Fruit fly (Drosophila melanogaster) whole organism, embryonic: ENCODE measurements around the gene cbt.
A peak's percentile ranks its signal among the peaks of the same experiment; 100 is the strongest.

Experiments
- CG10321 ChIP-seq: fragments of 200-800 bp; sonication (Bioruptor generic); IDR thresholded peaks from 2 replicates; pipeline ENCODE4 v1.3.6; 2022; ENCODE audit warnings: missing biosample characterization, missing genetic modification characterization
- CG10565 ChIP-seq: fragments of 200-800 bp; sonication (Bioruptor generic); optimal IDR thresholded peaks from 3 replicates; lab custom pipeline; 2016; ENCODE audit warnings: missing biosample characterization, mild to moderate bottlenecking, missing genetic modification characterization
- CG10654 ChIP-seq: fragments of 200-800 bp; sonication (Bioruptor generic); optimal IDR thresholded peaks from 2 replicates; lab custom pipeline; 2016; ENCODE audit warnings: missing biosample characterization, missing genetic modification characterization
- CG10979 ChIP-seq: fragments of 200-800 bp; sonication (Bioruptor generic); optimal IDR thresholded peaks from 2 replicates; lab custom pipeline; 2018; ENCODE audit warnings: missing biosample characterization, mild to moderate bottlenecking, missing genetic modification characterization, moderate library complexity
- CG11247 ChIP-seq: fragments of 200-800 bp; sonication (Bioruptor generic); IDR thresholded peaks from 2 replicates; pipeline ENCODE4 v1.3.6; 2022; ENCODE audit warnings: missing biosample characterization, missing genetic modification characterization
- CG13123 ChIP-seq: fragments of 200-800 bp; sonication (Bioruptor generic); optimal IDR thresholded peaks from 2 replicates; lab custom pipeline; 2016; ENCODE audit warnings: missing biosample characterization, missing genetic modification characterization
- CG14050 ChIP-seq: fragments of 200-800 bp; sonication (Bioruptor generic); IDR thresholded peaks from 3 replicates; pipeline ENCODE4 v1.3.6; 2022; ENCODE audit warnings: missing biosample characterization, missing genetic modification characterization
- CG15073 ChIP-seq: fragments of 200-800 bp; sonication (Bioruptor generic); optimal IDR thresholded peaks from 2 replicates; lab custom pipeline; 2016; ENCODE audit warnings: missing biosample characterization, missing genetic modification characterization
- CG16815 ChIP-seq: fragments of 200-800 bp; sonication (Bioruptor generic); optimal IDR thresholded peaks from 3 replicates; lab custom pipeline; 2017; ENCODE audit warnings: missing biosample characterization, mild to moderate bottlenecking, missing genetic modification characterization
- CG1832 ChIP-seq: fragments of 200-800 bp; sonication (Bioruptor generic); optimal IDR thresholded peaks from 2 replicates; lab custom pipeline; 2017; ENCODE audit warnings: missing biosample characterization, mild to moderate bottlenecking, missing genetic modification characterization, inconsistent platforms
- CG2678 ChIP-seq: fragments of 200-800 bp; sonication (Bioruptor generic); optimal IDR thresholded peaks from 3 replicates; lab custom pipeline; 2019; ENCODE audit warnings: missing biosample characterization, mild to moderate bottlenecking, missing genetic modification characterization, moderate library complexity
- CG3065 ChIP-seq: fragments of 200-800 bp; sonication (Bioruptor generic); optimal IDR thresholded peaks from 2 replicates; lab custom pipeline; 2016; ENCODE audit warnings: missing biosample characterization, missing genetic modification characterization
- CG33213 ChIP-seq: fragments of 200-800 bp; sonication (Bioruptor generic); optimal IDR thresholded peaks from 3 replicates; lab custom pipeline; 2016; ENCODE audit warnings: missing biosample characterization, missing genetic modification characterization
- CG6254 ChIP-seq: fragments of 200-800 bp; sonication (Bioruptor generic); optimal IDR thresholded peaks from 3 replicates; lab custom pipeline; 2017; ENCODE audit warnings: mild to moderate bottlenecking, missing biosample characterization, missing genetic modification reagents, missing genetic modification characterization
- CG7928 ChIP-seq: fragments of 200-800 bp; sonication (Bioruptor generic); optimal IDR thresholded peaks from 2 replicates; lab custom pipeline; 2017; ENCODE audit warnings: missing biosample characterization, mild to moderate bottlenecking, missing genetic modification characterization
- CG9437 ChIP-seq: fragments of 200-800 bp; sonication (Bioruptor generic); optimal IDR thresholded peaks from 2 replicates; lab custom pipeline; 2018; ENCODE audit warnings: missing biosample characterization, mild to moderate bottlenecking, missing genetic modification characterization
- CG9876 ChIP-seq: fragments of 200-800 bp; sonication (Bioruptor generic); optimal IDR thresholded peaks from 2 replicates; lab custom pipeline; 2016; ENCODE audit warnings: missing biosample characterization, missing genetic modification characterization
- D ChIP-seq, 2 experiments: fragments of 200-800 bp in 1 of 2; fragments of >200 bp in 1 of 2; sonication (Bioruptor generic) in 1 of 2; optimal IDR thresholded peaks; 2 replicates in 1 of 2; 3 replicates in 1 of 2; lab custom pipeline; 2017; ENCODE audit warnings: mild to moderate bottlenecking in 1 of 2, missing biosample characterization in 1 of 2, missing genetic modification characterization in 1 of 2, missing genetic modification reagents in 1 of 2
- E2f1 ChIP-seq: fragments of 200-800 bp; sonication (Bioruptor generic); IDR thresholded peaks from 2 replicates; pipeline ENCODE4 v1.3.6; 2022; ENCODE audit warnings: missing biosample characterization, missing genetic modification characterization
- ERR ChIP-seq: fragments of 200-800 bp; sonication (Bioruptor generic); optimal IDR thresholded peaks from 2 replicates; lab custom pipeline; 2016; ENCODE audit warnings: missing biosample characterization, missing genetic modification characterization
- Hmr ChIP-seq: fragments of 200-800 bp; sonication (Bioruptor generic); optimal IDR thresholded peaks from 3 replicates; lab custom pipeline; 2017; ENCODE audit warnings: mild to moderate bottlenecking, missing biosample characterization, missing genetic modification reagents, missing genetic modification characterization
- Lhr ChIP-seq: fragments of 200-800 bp; sonication (Bioruptor generic); optimal IDR thresholded peaks from 3 replicates; lab custom pipeline; 2017; ENCODE audit warnings: mild to moderate bottlenecking, missing biosample characterization, missing genetic modification reagents, missing genetic modification characterization
- Max ChIP-seq: fragments of 200-800 bp; sonication (Bioruptor generic); optimal IDR thresholded peaks from 2 replicates; lab custom pipeline; 2016; ENCODE audit warnings: missing biosample characterization, mild to moderate bottlenecking, missing genetic modification characterization
- NK7.1 ChIP-seq: fragments of 200-800 bp; sonication (Bioruptor generic); optimal IDR thresholded peaks from 3 replicates; lab custom pipeline; 2016; ENCODE audit warnings: missing biosample characterization, missing genetic modification characterization
- Scr ChIP-seq: fragments of 200-800 bp; sonication (Bioruptor generic); IDR thresholded peaks from 2 replicates; pipeline ENCODE4 v1.3.6; 2022; ENCODE audit warnings: missing biosample characterization, missing genetic modification characterization; ENCODE audit not compliant: partially characterized antibody
- bigmax ChIP-seq: fragments of 200-800 bp; sonication (Bioruptor generic); optimal IDR thresholded peaks from 2 replicates; lab custom pipeline; 2018; ENCODE audit warnings: missing biosample characterization, mild to moderate bottlenecking, missing genetic modification characterization
- bowl ChIP-seq: fragments of 200-800 bp; sonication (Bioruptor generic); IDR thresholded peaks from 2 replicates; pipeline ENCODE4 v1.3.6; 2022; ENCODE audit warnings: missing biosample characterization, missing genetic modification characterization
- br ChIP-seq: fragments of >200 bp; optimal IDR thresholded peaks from 2 replicates; lab custom pipeline; 2017
- cato ChIP-seq: fragments of 200-800 bp; sonication (Bioruptor generic); optimal IDR thresholded peaks from 2 replicates; lab custom pipeline; 2016; ENCODE audit warnings: missing biosample characterization, missing genetic modification characterization, borderline replicate concordance
- chn ChIP-seq: fragments of 200-800 bp; sonication (Bioruptor generic); optimal IDR thresholded peaks from 2 replicates; lab custom pipeline; 2016; ENCODE audit warnings: missing biosample characterization, missing genetic modification characterization
- dysf ChIP-seq: fragments of 200-800 bp; sonication (Bioruptor generic); IDR thresholded peaks from 3 replicates; pipeline ENCODE4 v1.3.6; 2022; ENCODE audit warnings: missing biosample characterization, missing genetic modification characterization
- en ChIP-seq: fragments of 200-800 bp; sonication (Bioruptor generic); optimal IDR thresholded peaks from 2 replicates; lab custom pipeline; 2016; ENCODE audit warnings: missing biosample characterization, missing genetic modification characterization
- eyg ChIP-seq: fragments of 200-800 bp; sonication (Bioruptor generic); optimal IDR thresholded peaks from 3 replicates; lab custom pipeline; 2016; ENCODE audit warnings: missing biosample characterization, missing genetic modification characterization
- gcm ChIP-seq: fragments of 200-800 bp; sonication (Bioruptor generic); optimal IDR thresholded peaks from 2 replicates; lab custom pipeline; 2019; ENCODE audit warnings: missing biosample characterization, mild to moderate bottlenecking, missing genetic modification characterization, moderate library complexity
- hb ChIP-seq: fragments of 200-800 bp; sonication (Bioruptor generic); IDR thresholded peaks from 3 replicates; pipeline ENCODE4 v1.3.6; 2022; ENCODE audit warnings: missing biosample characterization, missing genetic modification characterization; ENCODE audit not compliant: partially characterized antibody
- hth ChIP-seq: fragments of >200 bp; optimal IDR thresholded peaks from 2 replicates; lab custom pipeline; 2017; ENCODE audit warnings: inconsistent platforms
- insv ChIP-seq, 2 experiments: fragments of 200-800 bp; sonication (Bioruptor generic); optimal IDR thresholded peaks; 3 replicates each; lab custom pipeline; 2016 to 2018; ENCODE audit warnings: missing biosample characterization in 2 of 2, missing genetic modification characterization in 2 of 2
- jumu ChIP-seq: fragments of 200-800 bp; sonication (Bioruptor generic); optimal IDR thresholded peaks from 3 replicates; lab custom pipeline; 2016; ENCODE audit warnings: missing biosample characterization, missing genetic modification characterization
- p53 ChIP-seq: fragments of 200-800 bp; sonication (Bioruptor generic); optimal IDR thresholded peaks from 2 replicates; lab custom pipeline; 2016; ENCODE audit warnings: missing biosample characterization, missing genetic modification characterization
- peb ChIP-seq: fragments of 200-800 bp; sonication (Bioruptor generic); IDR thresholded peaks from 2 replicates; pipeline ENCODE4 v1.3.6; 2022; ENCODE audit warnings: missing biosample characterization, missing genetic modification characterization
- pnt ChIP-seq: fragments of 200-800 bp; sonication (Bioruptor generic); optimal IDR thresholded peaks from 3 replicates; lab custom pipeline; 2016; ENCODE audit warnings: missing biosample characterization, missing genetic modification characterization
- salm ChIP-seq: fragments of 200-800 bp; sonication (Bioruptor generic); optimal IDR thresholded peaks from 2 replicates; lab custom pipeline; 2018; ENCODE audit warnings: missing biosample characterization, mild to moderate bottlenecking, missing genetic modification characterization
- schlank ChIP-seq: fragments of 200-800 bp; sonication (Bioruptor generic); optimal IDR thresholded peaks from 2 replicates; lab custom pipeline; 2018; ENCODE audit warnings: missing biosample characterization, mild to moderate bottlenecking, missing genetic modification characterization
- sd ChIP-seq: fragments of 200-800 bp; sonication (Bioruptor generic); optimal IDR thresholded peaks from 3 replicates; lab custom pipeline; 2018; ENCODE audit warnings: missing biosample characterization, mild to moderate bottlenecking, missing genetic modification characterization, moderate library complexity
- slbo ChIP-seq: fragments of 200-800 bp; sonication (Bioruptor generic); IDR thresholded peaks from 2 replicates; pipeline ENCODE4 v1.3.6; 2022; ENCODE audit warnings: missing biosample characterization, missing genetic modification characterization
- sna ChIP-seq: fragments of 200-800 bp; sonication (Bioruptor generic); IDR thresholded peaks from 2 replicates; pipeline ENCODE4 v1.3.6; 2022; ENCODE audit warnings: missing biosample characterization, missing genetic modification characterization; ENCODE audit not compliant: partially characterized antibody
- toy ChIP-seq: fragments of 200-800 bp; sonication (Bioruptor generic); IDR thresholded peaks from 2 replicates; pipeline ENCODE4 v1.3.6; 2022; ENCODE audit warnings: missing biosample characterization, missing genetic modification characterization
- tx ChIP-seq: fragments of 200-800 bp; sonication (Bioruptor generic); optimal IDR thresholded peaks from 2 replicates; lab custom pipeline; 2016; ENCODE audit warnings: missing biosample characterization, missing genetic modification characterization
- wdn ChIP-seq: fragments of 200-800 bp; sonication (Bioruptor generic); IDR thresholded peaks from 2 replicates; pipeline ENCODE4 v1.3.6; 2022; ENCODE audit warnings: missing biosample characterization, missing genetic modification characterization
- z ChIP-seq: fragments of 200-800 bp; sonication (Bioruptor generic); IDR thresholded peaks from 3 replicates; pipeline ENCODE4 v1.3.6; 2022; ENCODE audit warnings: missing biosample characterization, missing genetic modification characterization

cbt gene

DNA sequence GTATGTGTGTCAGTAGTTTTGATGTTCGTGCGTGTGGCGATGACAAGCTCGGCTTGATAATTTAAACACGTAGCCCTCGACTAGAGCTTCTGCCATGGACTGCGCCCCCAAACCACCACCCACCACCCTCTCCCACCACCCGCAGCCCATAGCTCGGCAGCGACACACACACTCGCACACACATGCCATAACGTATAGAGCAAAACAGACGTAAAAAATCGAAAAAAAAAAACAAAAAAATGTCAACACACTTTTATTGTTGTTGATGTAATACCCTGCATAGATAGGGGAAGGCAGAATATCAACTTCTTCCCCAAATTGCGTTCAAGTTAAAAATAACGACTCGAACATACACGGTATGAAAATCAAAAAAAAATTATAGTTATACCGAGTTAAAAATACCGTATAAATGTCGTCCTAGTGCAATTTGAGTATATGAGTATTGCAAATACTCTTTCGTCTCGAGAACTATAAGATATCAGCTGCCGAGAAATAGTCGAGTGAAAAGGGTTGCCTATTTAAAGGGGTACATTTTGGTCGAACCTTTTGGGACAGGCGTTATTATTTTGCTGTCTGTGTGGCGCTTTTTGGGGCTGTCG, 9.1 kb downstream of the cbt start:
- peak; percentile 62 for TF ChIP-seq jumu (GFP tag; lab: Kevin White, UChicago)
- peak; percentile 87 for TF ChIP-seq eyg (GFP tag; lab: Kevin White, UChicago)
- peak; percentile 72 for TF ChIP-seq CG33213
- no peak for TF ChIP-seq z (GFP tag; lab: Robert Waterston, UW)
- TF ChIP-seq CG10565 (GFP tag; lab: Kevin White, UChicago): peak; percentile 15
- TF ChIP-seq gcm (GFP tag; lab: Kevin White, UChicago): peak; percentile 28
- TF ChIP-seq bigmax (GFP tag; lab: Kevin White, UChicago): no peak
- no peak for TF ChIP-seq br (lab: Kevin White, UChicago)
- TF ChIP-seq CG2678 (tag; lab: Kevin White, UChicago): peak; percentile 86
- no peak for TF ChIP-seq CG1832 (GFP tag; lab: Kevin White, UChicago)
- peak; percentile 56 for TF ChIP-seq CG10654
- peak; percentile 18; the same call in 1 of the 2 replicates for TF ChIP-seq CG10321 (GFP tag; lab: Robert Waterston, UW)
- peak; percentile 43 for TF ChIP-seq cato (GFP tag; lab: Kevin White, UChicago)
- peak; percentile 42 for TF ChIP-seq p53
- peak; percentile 75 for TF ChIP-seq peb (GFP tag; lab: Robert Waterston, UW)
- no peak for TF ChIP-seq hth
- peak; percentile 88 for TF ChIP-seq dysf (GFP tag; lab: Robert Waterston, UW)
- TF ChIP-seq sd (tag; lab: Kevin White, UChicago): peak; percentile 82
- TF ChIP-seq Hmr (GFP tag; lab: Kevin White, UChicago): peak; percentile 78
- TF ChIP-seq CG9876: peak; percentile 68
- peak; percentile 16; the same call in 1 of the 2 replicates for TF ChIP-seq wdn (GFP tag; lab: Robert Waterston, UW)
- peak; percentile 49 for TF ChIP-seq CG9437 (GFP tag; lab: Kevin White, UChicago)
- peak; percentile 59 for TF ChIP-seq schlank (tag; lab: Kevin White, UChicago)
- no peak for TF ChIP-seq D (optimal IDR thresholded peaks at IDR 0.05; lab: Kevin White, UChicago)
- TF ChIP-seq D (GFP tag; optimal IDR thresholded peaks at IDR 0.05; lab: Kevin White, UChicago): peak; percentile 21
- no peak for TF ChIP-seq Lhr (GFP tag; lab: Kevin White, UChicago)
- no peak for TF ChIP-seq sna (GFP tag; lab: Robert Waterston, UW)
- TF ChIP-seq CG3065 (GFP tag; lab: Kevin White, UChicago): peak; percentile 7
- TF ChIP-seq salm (tag; lab: Kevin White, UChicago): peak; percentile 57
- TF ChIP-seq E2f1: peak; percentile 86
- TF ChIP-seq CG6254 (GFP tag; lab: Kevin White, UChicago): no peak
- TF ChIP-seq CG14050 (GFP tag; lab: Robert Waterston, UW): peak; percentile 73; the same call in 2 of the 3 replicates
- peak; percentile 62 for TF ChIP-seq CG13123 (GFP tag; lab: Kevin White, UChicago)
- no peak for TF ChIP-seq Scr
- TF ChIP-seq insv (GFP tag; optimal IDR thresholded peaks at IDR 0.05; lab: Kevin White, UChicago): no peak
- no peak for TF ChIP-seq toy (GFP tag; lab: Robert Waterston, UW)
- TF ChIP-seq CG11247 (GFP tag; lab: Robert Waterston, UW): no peak
- peak; percentile 30 for TF ChIP-seq CG7928
- peak; percentile 79 for TF ChIP-seq NK7.1 (GFP tag; lab: Kevin White, UChicago)
- TF ChIP-seq CG16815 (GFP tag; lab: Kevin White, UChicago): peak; percentile 57
- TF ChIP-seq ERR (GFP tag; lab: Kevin White, UChicago): peak; percentile 61
- TF ChIP-seq en (GFP tag; lab: Kevin White, UChicago): peak; percentile 68
- TF ChIP-seq hb (GFP tag; lab: Robert Waterston, UW): no peak
- TF ChIP-seq CG15073 (GFP tag; lab: Kevin White, UChicago): peak; percentile 26
- TF ChIP-seq pnt (GFP tag; lab: Kevin White, UChicago): peak; percentile 81
- TF ChIP-seq chn (GFP tag; lab: Kevin White, UChicago): peak; percentile 78
- TF ChIP-seq CG10979 (tag; lab: Kevin White, UChicago): peak; percentile 61
- TF ChIP-seq Max (GFP tag; lab: Kevin White, UChicago): peak; percentile 68
- peak; percentile 82 for TF ChIP-seq slbo (GFP tag; lab: Robert Waterston, UW)
- TF ChIP-seq tx (GFP tag; lab: Kevin White, UChicago): peak; percentile 71
- TF ChIP-seq bowl: 0 out of 2 replicates have a peak, but pooled peaks have one; percentile 11
